Fruit fly (Drosophila melanogaster): Measurements from ENCODE around the gene CG14965.

CG14965 gene

dm6 chr3L:3198447-3199402, 6.4 kb upstream of the CG14965 start, which contains the start of the genes CG32276 and gry:
TSS of gene CG32276 (minus strand) at chr3L:3199047.
TSS of gene gry (plus strand) at chr3L:3199090.
- TF ChIP-seq CG9705 (GFP tag; optimal IDR thresholded peaks at IDR 0.05): peak; percentile 63
- peak in 1 of 2 experiments; percentile 90 for TF ChIP-seq foxo (GFP tag; optimal IDR thresholded peaks at IDR 0.05)
- TF ChIP-seq Jra (GFP tag; optimal IDR thresholded peaks at IDR 0.05): no peak
- TF ChIP-seq usp (GFP tag; optimal IDR thresholded peaks at IDR 0.05): no peak
- peak; percentile 76 for TF ChIP-seq ey (GFP tag; optimal IDR thresholded peaks at IDR 0.05)
- peak; percentile 69 for TF ChIP-seq sv (GFP tag; optimal IDR thresholded peaks at IDR 0.05)
- no peak for TF ChIP-seq Dif (GFP tag; optimal IDR thresholded peaks at IDR 0.05; ENCODE audit: partially characterized antibody)
- TF ChIP-seq br (GFP tag; optimal IDR thresholded peaks at IDR 0.05): peak; percentile 81
- TF ChIP-seq h (GFP tag; optimal IDR thresholded peaks at IDR 0.05): peak; percentile 90
- TF ChIP-seq Abd-B (GFP tag; optimal IDR thresholded peaks at IDR 0.05): no peak
- no peak for TF ChIP-seq dsf (GFP tag; optimal IDR thresholded peaks at IDR 0.05; ENCODE audit: borderline replicate concordance)
- no peak for TF ChIP-seq Vsx2 (GFP tag; optimal IDR thresholded peaks at IDR 0.05; ENCODE audit: partially characterized antibody)
- no peak for TF ChIP-seq Hnf4 (GFP tag; optimal IDR thresholded peaks at IDR 0.05)
- TF ChIP-seq Sp1 (GFP tag; optimal IDR thresholded peaks at IDR 0.05): peak; percentile 80
- peak; percentile 57 for TF ChIP-seq Hr83 (GFP tag; optimal IDR thresholded peaks at IDR 0.05; ENCODE audit: poor library complexity, severe bottlenecking)
- TF ChIP-seq lola (GFP tag; optimal IDR thresholded peaks at IDR 0.05): no peak
- TF ChIP-seq woc (GFP tag; optimal IDR thresholded peaks at IDR 0.05): peak; percentile 88
- TF ChIP-seq Dfd (GFP tag; optimal IDR thresholded peaks at IDR 0.05): no peak
- no peak for TF ChIP-seq dl (GFP tag; optimal IDR thresholded peaks at IDR 0.05; ENCODE audit: insufficient read depth in 1 of 2, partially characterized antibody in 2 of 2)
- peak; percentile 75 for TF ChIP-seq OdsH (GFP tag; optimal IDR thresholded peaks at IDR 0.05)
- no peak for TF ChIP-seq Mio (GFP tag; optimal IDR thresholded peaks at IDR 0.05)
- TF ChIP-seq GATAd (GFP tag; optimal IDR thresholded peaks at IDR 0.05): no peak
- TF ChIP-seq Rel (GFP tag; optimal IDR thresholded peaks at IDR 0.05): no peak
- peak; percentile 73 for TF ChIP-seq Rel (tag; optimal IDR thresholded peaks at IDR 0.05)
- no peak for TF ChIP-seq sage (GFP tag; optimal IDR thresholded peaks at IDR 0.05)
- no peak for TF ChIP-seq dmrt93B (GFP tag; optimal IDR thresholded peaks at IDR 0.05)
- TF ChIP-seq pan (optimal IDR thresholded peaks at IDR 0.05): no peak
- TF ChIP-seq brk (GFP tag; optimal IDR thresholded peaks at IDR 0.05): no peak
- no peak for TF ChIP-seq tai (GFP tag; optimal IDR thresholded peaks at IDR 0.05)
- TF ChIP-seq N (GFP tag; optimal IDR thresholded peaks at IDR 0.05): no peak
- peak; percentile 89 for TF ChIP-seq fru (GFP tag; optimal IDR thresholded peaks at IDR 0.05)
- TF ChIP-seq HLH106 (tag; optimal IDR thresholded peaks at IDR 0.05): peak; percentile 79
- TF ChIP-seq psq (GFP tag; optimal IDR thresholded peaks at IDR 0.05): peak; percentile 62
- TF ChIP-seq Myc (optimal IDR thresholded peaks at IDR 0.05): peak; percentile 83
- TF ChIP-seq Hr78 (GFP tag; optimal IDR thresholded peaks at IDR 0.05): no peak
- peak; percentile 90 for TF ChIP-seq jim (GFP tag; optimal IDR thresholded peaks at IDR 0.05)
- peak; percentile 87 for TF ChIP-seq rgr (GFP tag; optimal IDR thresholded peaks at IDR 0.05)
- peak; percentile 18 for TF ChIP-seq CG32264 (GFP tag; optimal IDR thresholded peaks at IDR 0.05)
- peak; percentile 97 for TF ChIP-seq CrebA (GFP tag; optimal IDR thresholded peaks at IDR 0.05; ENCODE audit: borderline replicate concordance)

- TF ChIP-seq dl (GFP tag; optimal IDR thresholded peaks at IDR 0.05; ENCODE audit: insufficient read depth in 1 of 2, partially characterized antibody in 2 of 2) (no peak), h (GFP tag; optimal IDR thresholded peaks at IDR 0.05) (peak; percentile 55), ey (GFP tag; optimal IDR thresholded peaks at IDR 0.05) (no peak), HLH106 (tag; optimal IDR thresholded peaks at IDR 0.05) (peak; percentile 25), Hr78 (GFP tag; optimal IDR thresholded peaks at IDR 0.05) (no peak), foxo (GFP tag; optimal IDR thresholded peaks at IDR 0.05) (peak in 1 of 2 experiments; percentile 59), Myc (optimal IDR thresholded peaks at IDR 0.05) (no peak), pan (optimal IDR thresholded peaks at IDR 0.05) (no peak), Dif (GFP tag; optimal IDR thresholded peaks at IDR 0.05; ENCODE audit: partially characterized antibody) (no peak), psq (GFP tag; optimal IDR thresholded peaks at IDR 0.05) (no peak), dsf (GFP tag; optimal IDR thresholded peaks at IDR 0.05; ENCODE audit: borderline replicate concordance) (no peak), GATAd (GFP tag; optimal IDR thresholded peaks at IDR 0.05) (no peak), rgr (GFP tag; optimal IDR thresholded peaks at IDR 0.05) (peak; percentile 59), Abd-B (GFP tag; optimal IDR thresholded peaks at IDR 0.05) (no peak), CG9705 (GFP tag; optimal IDR thresholded peaks at IDR 0.05) (peak; percentile 13), br (GFP tag; optimal IDR thresholded peaks at IDR 0.05) (peak; percentile 45), jim (GFP tag; optimal IDR thresholded peaks at IDR 0.05) (peak; percentile 14), woc (GFP tag; optimal IDR thresholded peaks at IDR 0.05) (peak; percentile 68), Rel (GFP tag; optimal IDR thresholded peaks at IDR 0.05) (no peak), Rel (tag; optimal IDR thresholded peaks at IDR 0.05) (peak; percentile 55), OdsH (GFP tag; optimal IDR thresholded peaks at IDR 0.05) (peak; percentile 44), sv (GFP tag; optimal IDR thresholded peaks at IDR 0.05) (peak; percentile 5), sage (GFP tag; optimal IDR thresholded peaks at IDR 0.05) (peak; percentile 25), Sp1 (GFP tag; optimal IDR thresholded peaks at IDR 0.05) (peak; percentile 15), Jra (GFP tag; optimal IDR thresholded peaks at IDR 0.05) (peak; percentile 50), Hr83 (GFP tag; optimal IDR thresholded peaks at IDR 0.05; ENCODE audit: poor library complexity, severe bottlenecking) (peak; percentile 55), dmrt93B (GFP tag; optimal IDR thresholded peaks at IDR 0.05) (no peak), fru (GFP tag; optimal IDR thresholded peaks at IDR 0.05) (peak; percentile 43), Hnf4 (GFP tag; optimal IDR thresholded peaks at IDR 0.05) (peak; percentile 79)
Measured at dm6 chr3L:3197464-3197863, 5.2 kb upstream of the CG14965 start, which contains the start of gene CG14966. TSS of gene CG14966 (minus strand) at chr3L:3197631.
